Fruit fly (Drosophila melanogaster) whole organism, embryonic: Measurements from ENCODE around the gene CG6753.

Experiments used
- Abd-B ChIP-seq: fragments of 200-800 bp; sonication (Bioruptor generic); optimal IDR thresholded peaks from 2 replicates; lab custom pipeline; 2018; ENCODE audit warnings: missing biosample characterization, mild to moderate bottlenecking, missing genetic modification characterization, moderate library complexity
- Atf6 ChIP-seq: fragments of 200-800 bp; sonication (Bioruptor generic); IDR thresholded peaks from 2 replicates; pipeline ENCODE4 v1.3.6; 2022; ENCODE audit warnings: missing biosample characterization, missing genetic modification characterization
- BEAF-32 ChIP-seq: fragments of 200-800 bp; sonication (Bioruptor generic); optimal IDR thresholded peaks from 3 replicates; lab custom pipeline; 2017; ENCODE audit warnings: missing biosample characterization, missing genetic modification characterization, mild to moderate bottlenecking, moderate library complexity, missing genetic modification reagents
- Bgb ChIP-seq: fragments of 200-800 bp; sonication (Bioruptor generic); IDR thresholded peaks from 2 replicates; pipeline ENCODE4 v1.3.6; 2022; ENCODE audit warnings: missing biosample characterization, missing genetic modification characterization; ENCODE audit not compliant: partially characterized antibody
- Blimp-1 ChIP-seq: fragments of 200-800 bp; sonication (Bioruptor generic); optimal IDR thresholded peaks from 3 replicates; lab custom pipeline; 2018; ENCODE audit warnings: missing biosample characterization, missing genetic modification characterization, mild to moderate bottlenecking, moderate library complexity, missing genetic modification reagents
- CG10366 ChIP-seq: fragments of 200-800 bp; sonication (Bioruptor generic); IDR thresholded peaks from 2 replicates; pipeline ENCODE4 v1.3.6; 2022; ENCODE audit warnings: missing biosample characterization, missing genetic modification characterization
- CG11560 ChIP-seq: fragments of 200-800 bp; sonication (Bioruptor generic); IDR thresholded peaks from 3 replicates; pipeline ENCODE4 v1.3.6; 2022; ENCODE audit warnings: missing biosample characterization, missing genetic modification characterization
- CG12155 ChIP-seq: fragments of 200-800 bp; sonication (Bioruptor generic); optimal IDR thresholded peaks from 3 replicates; lab custom pipeline; 2016; ENCODE audit warnings: missing biosample characterization, missing genetic modification characterization
- CG1233 ChIP-seq: fragments of 200-800 bp; sonication (Bioruptor generic); optimal IDR thresholded peaks from 4 replicates; lab custom pipeline; 2018; ENCODE audit warnings: missing biosample characterization, mild to moderate bottlenecking, missing genetic modification characterization
- CG12391 ChIP-seq: fragments of 200-800 bp; sonication (Bioruptor generic); optimal IDR thresholded peaks from 3 replicates; lab custom pipeline; 2018; ENCODE audit warnings: missing biosample characterization, mild to moderate bottlenecking, missing genetic modification characterization, moderate library complexity
- CG12769 ChIP-seq: fragments of 200-800 bp; sonication (Bioruptor generic); optimal IDR thresholded peaks from 2 replicates; lab custom pipeline; 2019; ENCODE audit warnings: missing biosample characterization, mild to moderate bottlenecking, missing genetic modification characterization, moderate library complexity
- CG17361 ChIP-seq: fragments of 200-800 bp; sonication (Bioruptor generic); IDR thresholded peaks from 3 replicates; pipeline ENCODE4 v1.3.6; 2022; ENCODE audit warnings: missing biosample characterization, missing genetic modification characterization
- CG17385 ChIP-seq: fragments of 200-800 bp; sonication (Bioruptor generic); optimal IDR thresholded peaks from 3 replicates; lab custom pipeline; 2018; ENCODE audit warnings: missing biosample characterization, mild to moderate bottlenecking, missing genetic modification characterization
- CG17829 ChIP-seq: fragments of 200-800 bp; optimal IDR thresholded peaks from 2 replicates; lab custom pipeline; 2019; ENCODE audit warnings: missing biosample characterization, mild to moderate bottlenecking, missing genetic modification characterization, moderate library complexity
- CG18619 ChIP-seq: fragments of 200-800 bp; sonication (Bioruptor generic); optimal IDR thresholded peaks from 3 replicates; lab custom pipeline; 2017; ENCODE audit warnings: missing biosample characterization, mild to moderate bottlenecking, missing genetic modification characterization
- CG2678 ChIP-seq: fragments of 200-800 bp; sonication (Bioruptor generic); optimal IDR thresholded peaks from 3 replicates; lab custom pipeline; 2019; ENCODE audit warnings: missing biosample characterization, mild to moderate bottlenecking, missing genetic modification characterization, moderate library complexity
- CG31365 ChIP-seq: fragments of 200-800 bp; sonication (Bioruptor generic); optimal IDR thresholded peaks from 2 replicates; lab custom pipeline; 2018; ENCODE audit warnings: missing biosample characterization, mild to moderate bottlenecking, missing genetic modification characterization
- CG7372 ChIP-seq: fragments of 200-800 bp; sonication (Bioruptor generic); IDR thresholded peaks from 2 replicates; pipeline ENCODE4 v1.3.6; 2022; ENCODE audit warnings: missing biosample characterization, missing genetic modification characterization
- CG9727 ChIP-seq: fragments of 200-800 bp; sonication (Bioruptor generic); optimal IDR thresholded peaks from 3 replicates; lab custom pipeline; 2017; ENCODE audit warnings: missing biosample characterization, mild to moderate bottlenecking, missing genetic modification characterization
- D19A ChIP-seq: fragments of 200-800 bp; optimal IDR thresholded peaks from 3 replicates; lab custom pipeline; 2019; ENCODE audit warnings: missing biosample characterization, mild to moderate bottlenecking, missing genetic modification characterization, moderate library complexity
- HLH54F ChIP-seq: fragments of 200-800 bp; sonication (Bioruptor generic); optimal IDR thresholded peaks from 3 replicates; lab custom pipeline; 2016; ENCODE audit warnings: missing biosample characterization, missing genetic modification characterization
- Mes4 ChIP-seq: fragments of 200-800 bp; sonication (Bioruptor generic); optimal IDR thresholded peaks from 2 replicates; lab custom pipeline; 2016; ENCODE audit warnings: missing biosample characterization, missing genetic modification characterization
- Ptx1 ChIP-seq: fragments of 200-800 bp; sonication (Bioruptor generic); IDR thresholded peaks from 2 replicates; pipeline ENCODE4 v1.3.6; 2022; ENCODE audit warnings: missing biosample characterization, missing genetic modification characterization
- Sin3A ChIP-seq: fragments of >200 bp; optimal IDR thresholded peaks from 2 replicates; lab custom pipeline; 2018
- Ssrp ChIP-seq: fragments of 200-800 bp; sonication (Bioruptor generic); optimal IDR thresholded peaks from 2 replicates; lab custom pipeline; 2018; ENCODE audit warnings: missing biosample characterization, mild to moderate bottlenecking, missing genetic modification characterization, moderate library complexity
- Usf ChIP-seq: fragments of 200-800 bp; sonication (Bioruptor generic); optimal IDR thresholded peaks from 2 replicates; lab custom pipeline; 2017; ENCODE audit warnings: missing genotype, missing biosample characterization, missing genetic modification characterization
- Xbp1 ChIP-seq: fragments of 200-800 bp; sonication (Bioruptor generic); optimal IDR thresholded peaks from 3 replicates; lab custom pipeline; 2016; ENCODE audit warnings: missing biosample characterization, mild to moderate bottlenecking, missing genetic modification characterization
- ap ChIP-seq: fragments of 200-800 bp; sonication (Bioruptor generic); IDR thresholded peaks from 2 replicates; pipeline ENCODE4 v1.3.6; 2022; ENCODE audit warnings: missing biosample characterization, missing genetic modification characterization
- bab2 ChIP-seq: fragments of 200-800 bp; sonication (Bioruptor generic); optimal IDR thresholded peaks from 2 replicates; lab custom pipeline; 2016; ENCODE audit warnings: missing biosample characterization, missing genetic modification characterization
- ci ChIP-seq: fragments of 200-800 bp; sonication (Bioruptor generic); IDR thresholded peaks from 3 replicates; pipeline ENCODE4 v1.3.6; 2022; ENCODE audit warnings: missing biosample characterization, missing genetic modification characterization
- crol ChIP-seq: fragments of 200-800 bp; sonication (Bioruptor generic); IDR thresholded peaks from 2 replicates; pipeline ENCODE4 v1.3.6; 2022; ENCODE audit warnings: missing biosample characterization, missing genetic modification characterization
- danr ChIP-seq: fragments of 200-800 bp; sonication (Bioruptor generic); IDR thresholded peaks from 2 replicates; pipeline ENCODE4 v1.3.6; 2022; ENCODE audit warnings: missing biosample characterization, missing genetic modification characterization
- dmrt99B ChIP-seq: fragments of 200-800 bp; sonication (Bioruptor generic); optimal IDR thresholded peaks from 2 replicates; lab custom pipeline; 2018; ENCODE audit warnings: missing biosample characterization, mild to moderate bottlenecking, missing genetic modification characterization, moderate library complexity
- fd102C ChIP-seq: fragments of 200-800 bp; sonication (Bioruptor generic); optimal IDR thresholded peaks from 2 replicates; lab custom pipeline; 2018; ENCODE audit warnings: missing biosample characterization, mild to moderate bottlenecking, missing genetic modification characterization, moderate library complexity
- fd64A ChIP-seq: fragments of 200-800 bp; sonication (Bioruptor generic); optimal IDR thresholded peaks from 3 replicates; lab custom pipeline; 2018; ENCODE audit warnings: missing biosample characterization, mild to moderate bottlenecking, missing genetic modification characterization
- gem ChIP-seq: fragments of 200-800 bp; sonication (Bioruptor generic); optimal IDR thresholded peaks from 2 replicates; lab custom pipeline; 2019; ENCODE audit warnings: missing biosample characterization, mild to moderate bottlenecking, missing genetic modification characterization, moderate library complexity
- insv ChIP-seq, 2 experiments: fragments of 200-800 bp; sonication (Bioruptor generic); optimal IDR thresholded peaks; 3 replicates each; lab custom pipeline; 2016 to 2018; ENCODE audit warnings: missing biosample characterization in 2 of 2, missing genetic modification characterization in 2 of 2
- jing ChIP-seq: fragments of 200-800 bp; sonication (Bioruptor generic); optimal IDR thresholded peaks from 2 replicates; lab custom pipeline; 2018; ENCODE audit warnings: missing biosample characterization, mild to moderate bottlenecking, missing genetic modification characterization
- luna ChIP-seq: fragments of 200-800 bp; sonication (Bioruptor generic); optimal IDR thresholded peaks from 2 replicates; lab custom pipeline; 2016; ENCODE audit warnings: missing biosample characterization, missing genetic modification characterization
- maf-S ChIP-seq: fragments of 200-800 bp; sonication (Bioruptor generic); optimal IDR thresholded peaks from 2 replicates; lab custom pipeline; 2016; ENCODE audit warnings: missing biosample characterization, missing genetic modification characterization
- nmo ChIP-seq: fragments of 200-800 bp; sonication (Bioruptor generic); optimal IDR thresholded peaks from 2 replicates; lab custom pipeline; 2018; ENCODE audit warnings: missing biosample characterization, mild to moderate bottlenecking, missing genetic modification characterization, moderate library complexity
- nom ChIP-seq: fragments of 200-800 bp; sonication (Bioruptor generic); optimal IDR thresholded peaks from 2 replicates; lab custom pipeline; 2017; ENCODE audit warnings: missing biosample characterization, missing genetic modification characterization, mild to moderate bottlenecking, moderate library complexity, missing genetic modification reagents
- pum ChIP-seq: fragments of 200-800 bp; sonication (Bioruptor generic); optimal IDR thresholded peaks from 2 replicates; lab custom pipeline; 2016; ENCODE audit warnings: missing biosample characterization, missing genetic modification characterization
- row ChIP-seq: fragments of 200-800 bp; sonication (Bioruptor generic); IDR thresholded peaks from 3 replicates; pipeline ENCODE4 v1.3.6; 2022; ENCODE audit warnings: missing biosample characterization, missing genetic modification characterization
- run ChIP-seq: fragments of 200-800 bp; sonication (Bioruptor generic); optimal IDR thresholded peaks from 3 replicates; lab custom pipeline; 2018; ENCODE audit warnings: missing biosample characterization, mild to moderate bottlenecking, missing genetic modification characterization
- sens ChIP-seq: fragments of 200-800 bp; sonication (Bioruptor generic); peaks from one replicate; lab custom pipeline; 2016; ENCODE audit warnings: missing biosample characterization, missing genetic modification characterization
- sens-2 ChIP-seq: fragments of 200-800 bp; sonication (Bioruptor generic); IDR thresholded peaks from 2 replicates; pipeline ENCODE4 v1.3.6; 2022; ENCODE audit warnings: missing biosample characterization, missing genetic modification characterization
- trh ChIP-seq: fragments of 200-800 bp; sonication (Bioruptor generic); optimal IDR thresholded peaks from 2 replicates; lab custom pipeline; 2016; ENCODE audit warnings: missing biosample characterization, missing genetic modification characterization
- wor ChIP-seq: fragments of 200-800 bp; sonication (Bioruptor generic); IDR thresholded peaks from 2 replicates; pipeline ENCODE4 v1.3.6; 2022; ENCODE audit warnings: missing biosample characterization, missing genetic modification characterization
- zf30C ChIP-seq: fragments of 200-800 bp; sonication (Bioruptor generic); optimal IDR thresholded peaks from 3 replicates; lab custom pipeline; 2018; ENCODE audit warnings: missing biosample characterization, mild to moderate bottlenecking, missing genetic modification characterization
- zfh2 ChIP-seq: fragments of 200-800 bp; sonication (Bioruptor generic); optimal IDR thresholded peaks from 2 replicates; lab custom pipeline; 2016; ENCODE audit warnings: missing biosample characterization, missing genetic modification characterization

Gene CG6753

DNA sequence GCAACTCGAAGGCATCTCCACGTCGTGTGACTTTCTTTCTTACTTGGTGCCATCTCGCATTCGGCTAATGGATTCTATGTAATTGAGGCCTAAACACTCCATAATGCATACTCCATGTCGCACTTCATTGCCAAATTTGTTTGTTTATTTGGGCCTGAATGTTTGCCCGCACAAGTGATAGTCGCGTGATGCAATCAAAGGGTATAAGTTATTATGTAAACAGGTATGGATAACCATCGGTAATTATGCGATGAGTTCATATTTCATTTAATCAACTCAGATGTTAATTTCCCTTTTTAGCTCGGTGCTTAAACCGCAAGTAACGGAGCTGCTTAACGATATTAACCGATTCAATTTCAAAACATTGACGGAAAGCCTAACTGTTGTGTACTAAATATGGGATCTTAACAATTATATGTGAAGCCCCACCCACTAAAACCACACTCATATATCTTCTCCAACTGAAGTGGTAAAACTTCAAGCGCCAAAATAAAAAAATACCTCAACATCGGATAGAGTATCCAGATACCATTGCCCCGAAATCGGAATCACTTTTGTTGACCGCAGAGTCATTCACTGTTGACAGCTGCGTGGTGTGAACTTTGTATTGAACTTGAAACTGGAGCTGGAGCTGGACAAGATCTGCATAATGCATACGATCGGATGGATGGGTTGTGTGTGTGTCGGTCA lies 2.5 kb upstream of the CG6753 start (continued):
- TF ChIP-seq ap (GFP tag; lab: Robert Waterston, UW) = 0 out of 2 replicates have a peak, but pooled peaks have one; percentile 7
- TF ChIP-seq trh (GFP tag; lab: Kevin White, UChicago) = no peak
- no peak for TF ChIP-seq Blimp-1 (GFP tag; lab: Kevin White, UChicago)
- no peak for TF ChIP-seq zf30C
- peak; percentile 79 for TF ChIP-seq sens (GFP tag; lab: Kevin White, UChicago)
- 0 out of 3 replicates have a peak, but pooled peaks have one; percentile 16 for TF ChIP-seq CG17361
- TF ChIP-seq maf-S = no peak
- peak; percentile 29 for TF ChIP-seq CG2678
- no peak for TF ChIP-seq pum (GFP tag; lab: Kevin White, UChicago)
- no peak for TF ChIP-seq HLH54F (GFP tag; lab: Kevin White, UChicago)
- TF ChIP-seq CG10366 = no peak
- peak; percentile 32 for TF ChIP-seq dmrt99B (tag; lab: Kevin White, UChicago)
- peak; percentile 5 for TF ChIP-seq CG12391 (tag; lab: Kevin White, UChicago)
- TF ChIP-seq CG9727 (GFP tag; lab: Kevin White, UChicago) = no peak
- TF ChIP-seq CG12769 = no peak
- TF ChIP-seq Bgb = no peak
- peak; percentile 96 for TF ChIP-seq D19A (tag; lab: Kevin White, UChicago)
- TF ChIP-seq CG17829 (tag; lab: Kevin White, UChicago) = no peak
- no peak for TF ChIP-seq CG1233 (GFP tag; lab: Kevin White, UChicago)
- 0 out of 3 replicates have a peak, but pooled peaks have one; percentile 51 for TF ChIP-seq ci (GFP tag; lab: Robert Waterston, UW)
- no peak for TF ChIP-seq danr (GFP tag; lab: Robert Waterston, UW)
- no peak for TF ChIP-seq crol (GFP tag; lab: Robert Waterston, UW)
- TF ChIP-seq CG11560 (tag; lab: Robert Waterston, UW) = no peak
- no peak for TF ChIP-seq fd102C (GFP tag; lab: Kevin White, UChicago)
- TF ChIP-seq nom (GFP tag; lab: Kevin White, UChicago) = no peak
- TF ChIP-seq CG7372 (GFP tag; lab: Robert Waterston, UW) = no peak
- TF ChIP-seq CG12155 (GFP tag; lab: Kevin White, UChicago) = no peak
- no peak for TF ChIP-seq Abd-B (GFP tag; lab: Kevin White, UChicago)
- no peak for TF ChIP-seq BEAF-32
- TF ChIP-seq zfh2 (GFP tag; lab: Kevin White, UChicago) = no peak
- TF ChIP-seq Usf (GFP tag; lab: Kevin White, UChicago) = no peak
- TF ChIP-seq row (GFP tag; lab: Robert Waterston, UW) = peak; percentile 43
- TF ChIP-seq CG18619 = no peak
- TF ChIP-seq Ssrp (tag; lab: Kevin White, UChicago) = peak; percentile 4
- no peak for TF ChIP-seq CG17385 (GFP tag; lab: Kevin White, UChicago)
- peak; percentile 44 for TF ChIP-seq gem (tag; lab: Kevin White, UChicago)
- peak; percentile 11 for TF ChIP-seq bab2 (GFP tag; lab: Kevin White, UChicago)
- TF ChIP-seq sens-2 = no peak
- TF ChIP-seq fd64A (GFP tag; lab: Kevin White, UChicago) = no peak
- TF ChIP-seq wor (GFP tag; lab: Robert Waterston, UW) = no peak
- TF ChIP-seq Ptx1 (GFP tag; lab: Robert Waterston, UW) = 0 out of 2 replicates have a peak, but pooled peaks have one; percentile 29
- peak; percentile 26 for TF ChIP-seq jing (GFP tag; lab: Kevin White, UChicago)
- TF ChIP-seq Xbp1 (GFP tag; lab: Kevin White, UChicago) = peak; percentile 20
- no peak for TF ChIP-seq luna (GFP tag; lab: Kevin White, UChicago)
- peak; percentile 30 for TF ChIP-seq nmo
- TF ChIP-seq Sin3A (lab: Kevin White, UChicago) = no peak
- no peak for TF ChIP-seq CG31365 (tag; lab: Kevin White, UChicago)
- no peak for TF ChIP-seq insv (GFP tag; optimal IDR thresholded peaks at IDR 0.05; lab: Kevin White, UChicago)
- no peak for TF ChIP-seq Atf6 (GFP tag; lab: Robert Waterston, UW)
- TF ChIP-seq run (tag; lab: Kevin White, UChicago) = peak; percentile 65
- TF ChIP-seq Mes4 = peak; percentile 19
